Fruit fly (Drosophila melanogaster) whole organism, embryonic: Measurements from ENCODE around the gene CG10602.

Experiments
- Asciz ChIP-seq: fragments of 200-800 bp; sonication (Bioruptor generic); optimal IDR thresholded peaks from 2 replicates; lab custom pipeline; 2017; ENCODE audit warnings: missing biosample characterization, mild to moderate bottlenecking, missing genetic modification characterization, missing genetic modification reagents
- CG10654 ChIP-seq: fragments of 200-800 bp; sonication (Bioruptor generic); optimal IDR thresholded peaks from 2 replicates; lab custom pipeline; 2016; ENCODE audit warnings: missing biosample characterization, missing genetic modification characterization
- CG1233 ChIP-seq: fragments of 200-800 bp; sonication (Bioruptor generic); optimal IDR thresholded peaks from 4 replicates; lab custom pipeline; 2018; ENCODE audit warnings: missing biosample characterization, mild to moderate bottlenecking, missing genetic modification characterization
- CG15601 ChIP-seq: fragments of 200-800 bp; sonication (Bioruptor generic); optimal IDR thresholded peaks from 3 replicates; lab custom pipeline; 2019; ENCODE audit warnings: missing biosample characterization, mild to moderate bottlenecking, missing genetic modification characterization, moderate library complexity
- CG15696 ChIP-seq: fragments of 200-800 bp; sonication (Bioruptor generic); optimal IDR thresholded peaks from 2 replicates; lab custom pipeline; 2019; ENCODE audit warnings: missing biosample characterization, mild to moderate bottlenecking, missing genetic modification characterization, moderate library complexity
- CG1602 ChIP-seq: fragments of 200-800 bp; sonication (Bioruptor generic); optimal IDR thresholded peaks from 3 replicates; lab custom pipeline; 2016; ENCODE audit warnings: missing biosample characterization, missing genetic modification characterization
- CG17385 ChIP-seq: fragments of 200-800 bp; sonication (Bioruptor generic); optimal IDR thresholded peaks from 3 replicates; lab custom pipeline; 2018; ENCODE audit warnings: missing biosample characterization, mild to moderate bottlenecking, missing genetic modification characterization
- CG2678 ChIP-seq: fragments of 200-800 bp; sonication (Bioruptor generic); optimal IDR thresholded peaks from 3 replicates; lab custom pipeline; 2019; ENCODE audit warnings: missing biosample characterization, mild to moderate bottlenecking, missing genetic modification characterization, moderate library complexity
- CG2712 ChIP-seq: fragments of 200-800 bp; optimal IDR thresholded peaks from 3 replicates; lab custom pipeline; 2019; ENCODE audit warnings: missing biosample characterization, mild to moderate bottlenecking, missing genetic modification characterization, moderate library complexity
- CG2875 ChIP-seq: fragments of 200-800 bp; sonication (Bioruptor generic); optimal IDR thresholded peaks from 2 replicates; lab custom pipeline; 2017; ENCODE audit warnings: missing biosample characterization, mild to moderate bottlenecking, missing genetic modification characterization, missing genetic modification reagents
- CG30403 ChIP-seq: fragments of 200-800 bp; sonication (Bioruptor generic); optimal IDR thresholded peaks from 3 replicates; lab custom pipeline; 2016; ENCODE audit warnings: missing biosample characterization, missing genetic modification characterization
- CG31441 ChIP-seq: fragments of 200-800 bp; sonication (Bioruptor generic); IDR thresholded peaks from 2 replicates; pipeline ENCODE4 v1.3.6; 2022; ENCODE audit warnings: missing biosample characterization, missing genetic modification characterization
- CG4820 ChIP-seq: fragments of 200-800 bp; sonication (Bioruptor generic); optimal IDR thresholded peaks from 3 replicates; lab custom pipeline; 2016; ENCODE audit warnings: missing biosample characterization, missing genetic modification characterization
- CG6254 ChIP-seq: fragments of 200-800 bp; sonication (Bioruptor generic); optimal IDR thresholded peaks from 3 replicates; lab custom pipeline; 2017; ENCODE audit warnings: mild to moderate bottlenecking, missing biosample characterization, missing genetic modification reagents, missing genetic modification characterization
- CG6683 ChIP-seq: fragments of 200-800 bp; sonication (Bioruptor generic); optimal IDR thresholded peaks from 2 replicates; lab custom pipeline; 2017; ENCODE audit warnings: missing biosample characterization, mild to moderate bottlenecking, missing genetic modification characterization, missing genetic modification reagents
- CG6791 ChIP-seq: fragments of 200-800 bp; sonication (Bioruptor generic); IDR thresholded peaks from 3 replicates; pipeline ENCODE4 v1.3.6; 2022; ENCODE audit warnings: missing biosample characterization, missing genetic modification characterization; ENCODE audit not compliant: partially characterized antibody
- CoRest ChIP-seq: fragments of 200-800 bp; sonication (Bioruptor generic); optimal IDR thresholded peaks from 3 replicates; lab custom pipeline; 2018; ENCODE audit warnings: missing biosample characterization, mild to moderate bottlenecking, missing genetic modification characterization, moderate library complexity
- Dad ChIP-seq: fragments of 200-800 bp; sonication (Bioruptor generic); optimal IDR thresholded peaks from 3 replicates; lab custom pipeline; 2016; ENCODE audit warnings: missing biosample characterization, missing genetic modification characterization
- Dfd ChIP-seq, 2 experiments: fragments of >200 bp; optimal IDR thresholded peaks; 2 replicates each; lab custom pipeline; 2017; ENCODE audit warnings: missing biosample characterization in 2 of 2, missing genetic modification characterization in 2 of 2
- Dll ChIP-seq: fragments of 200-800 bp; sonication (Bioruptor generic); IDR thresholded peaks from 4 replicates; pipeline ENCODE4 v1.3.6; 2022; ENCODE audit warnings: missing biosample characterization, missing genetic modification characterization; ENCODE audit not compliant: partially characterized antibody
- Eip74EF ChIP-seq, 2 experiments: fragments of 200-800 bp in 1 of 2; fragments of >200 bp in 1 of 2; sonication (Bioruptor generic) in 1 of 2; optimal IDR thresholded peaks; 2 replicates each; lab custom pipeline; 2017 to 2019; ENCODE audit warnings: missing biosample characterization in 2 of 2, missing genetic modification characterization in 2 of 2, mild to moderate bottlenecking in 1 of 2, moderate library complexity in 1 of 2
- Hr78 ChIP-seq, 2 experiments: fragments of 200-800 bp in 1 of 2; fragments of >200 bp in 1 of 2; sonication (Bioruptor generic) in 1 of 2; optimal IDR thresholded peaks; 2 replicates each; lab custom pipeline; 2017 to 2019; ENCODE audit warnings: missing biosample characterization in 2 of 2, missing genetic modification characterization in 2 of 2, mild to moderate bottlenecking in 1 of 2, moderate library complexity in 1 of 2
- Nf-YB ChIP-seq: fragments of 200-800 bp; sonication (Bioruptor generic); optimal IDR thresholded peaks from 3 replicates; lab custom pipeline; 2019; ENCODE audit warnings: missing biosample characterization, mild to moderate bottlenecking, missing genetic modification characterization, moderate library complexity
- Pdp1 ChIP-seq, 2 experiments: fragments of 200-800 bp; sonication (Bioruptor generic); optimal IDR thresholded peaks; 3 replicates each; lab custom pipeline; 2016; ENCODE audit warnings: missing biosample characterization in 2 of 2, missing genetic modification characterization in 2 of 2, mild to moderate bottlenecking in 1 of 2, moderate library complexity in 1 of 2
- Usf ChIP-seq: fragments of 200-800 bp; sonication (Bioruptor generic); optimal IDR thresholded peaks from 2 replicates; lab custom pipeline; 2017; ENCODE audit warnings: missing genotype, missing biosample characterization, missing genetic modification characterization
- Vsx1 ChIP-seq: fragments of 200-800 bp; sonication (Bioruptor generic); optimal IDR thresholded peaks from 2 replicates; lab custom pipeline; 2017; ENCODE audit warnings: missing biosample characterization, mild to moderate bottlenecking, missing genetic modification characterization, missing genetic modification reagents
- az2 ChIP-seq: fragments of 200-800 bp; sonication (Bioruptor generic); optimal IDR thresholded peaks from 3 replicates; lab custom pipeline; 2016; ENCODE audit warnings: missing biosample characterization, missing genetic modification characterization
- bcd ChIP-seq: fragments of 200-800 bp; sonication (Bioruptor generic); optimal IDR thresholded peaks from 2 replicates; lab custom pipeline; 2017; ENCODE audit warnings: missing biosample characterization, mild to moderate bottlenecking, missing genetic modification characterization
- bsh ChIP-seq, 2 experiments: fragments of 200-800 bp; sonication (Bioruptor generic); optimal IDR thresholded peaks; 2 replicates each; lab custom pipeline; 2017 to 2018; ENCODE audit warnings: mild to moderate bottlenecking in 2 of 2, missing biosample characterization in 2 of 2, missing genetic modification characterization in 2 of 2, moderate library complexity in 1 of 2
- cad ChIP-seq: fragments of >200 bp; optimal IDR thresholded peaks from 2 replicates; lab custom pipeline; 2017; ENCODE audit warnings: missing biosample characterization, missing genetic modification characterization
- caup ChIP-seq: fragments of 200-800 bp; sonication (Bioruptor generic); optimal IDR thresholded peaks from 3 replicates; lab custom pipeline; 2017; ENCODE audit warnings: missing biosample characterization, mild to moderate bottlenecking, missing genetic modification characterization, moderate library complexity; ENCODE audit not compliant: severe bottlenecking
- fd102C ChIP-seq: fragments of 200-800 bp; sonication (Bioruptor generic); optimal IDR thresholded peaks from 2 replicates; lab custom pipeline; 2018; ENCODE audit warnings: missing biosample characterization, mild to moderate bottlenecking, missing genetic modification characterization, moderate library complexity
- fd3F ChIP-seq: fragments of 200-800 bp; sonication (Bioruptor generic); optimal IDR thresholded peaks from 2 replicates; lab custom pipeline; 2018; ENCODE audit warnings: missing biosample characterization, mild to moderate bottlenecking, missing genetic modification characterization, moderate library complexity
- gt ChIP-seq: fragments of 200-800 bp; sonication (Bioruptor generic); IDR thresholded peaks from 2 replicates; pipeline ENCODE4 v1.3.6; 2022; ENCODE audit warnings: missing biosample characterization, missing genetic modification characterization
- nerfin-1 ChIP-seq: fragments of 200-800 bp; sonication (Bioruptor generic); optimal IDR thresholded peaks from 3 replicates; lab custom pipeline; 2019; ENCODE audit warnings: missing biosample characterization, mild to moderate bottlenecking, missing genetic modification characterization, moderate library complexity
- nmo ChIP-seq: fragments of 200-800 bp; sonication (Bioruptor generic); optimal IDR thresholded peaks from 2 replicates; lab custom pipeline; 2018; ENCODE audit warnings: missing biosample characterization, mild to moderate bottlenecking, missing genetic modification characterization, moderate library complexity
- otp ChIP-seq: fragments of 200-800 bp; sonication (Bioruptor generic); IDR thresholded peaks from 3 replicates; pipeline ENCODE4, ENCODE4 v1.3.6; 2022; ENCODE audit warnings: missing biosample characterization, missing genetic modification characterization
- prd ChIP-seq, 3 experiments: fragments of >200 bp in 2 of 3; fragments of 200-800 bp in 1 of 3; sonication (Bioruptor generic) in 1 of 3; optimal IDR thresholded peaks in 2 of 3; IDR thresholded peaks in 1 of 3; 2 replicates in 2 of 3; 3 replicates in 1 of 3; pipeline versions ENCODE4 v1.3.6 to Lab custom; 2017 to 2022; ENCODE audit warnings: missing biosample characterization in 1 of 3, missing genetic modification characterization in 1 of 3
- scrt ChIP-seq: fragments of 200-800 bp; sonication (Bioruptor generic); optimal IDR thresholded peaks from 2 replicates; lab custom pipeline; 2018; ENCODE audit warnings: missing biosample characterization, mild to moderate bottlenecking, missing genetic modification characterization, moderate library complexity
- sd ChIP-seq: fragments of 200-800 bp; sonication (Bioruptor generic); optimal IDR thresholded peaks from 3 replicates; lab custom pipeline; 2018; ENCODE audit warnings: missing biosample characterization, mild to moderate bottlenecking, missing genetic modification characterization, moderate library complexity
- tin ChIP-seq: fragments of 200-800 bp; sonication (Bioruptor generic); optimal IDR thresholded peaks from 3 replicates; lab custom pipeline; 2016; ENCODE audit warnings: missing biosample characterization, missing genetic modification characterization
- tna ChIP-seq: fragments of 200-800 bp; sonication (Bioruptor generic); IDR thresholded peaks from 2 replicates; pipeline ENCODE4 v1.3.6; 2022; ENCODE audit warnings: missing biosample characterization, missing genetic modification characterization; ENCODE audit not compliant: partially characterized antibody
- tup ChIP-seq: fragments of 200-800 bp; sonication (Bioruptor generic); optimal IDR thresholded peaks from 2 replicates; lab custom pipeline; 2016; ENCODE audit warnings: missing biosample characterization, mild to moderate bottlenecking, missing genetic modification characterization, moderate library complexity
- unpg ChIP-seq: fragments of 200-800 bp; sonication (Bioruptor generic); optimal IDR thresholded peaks from 3 replicates; lab custom pipeline; 2018; ENCODE audit warnings: missing biosample characterization, mild to moderate bottlenecking, missing genetic modification characterization, moderate library complexity
- zen ChIP-seq: fragments of 200-800 bp; sonication (Bioruptor generic); optimal IDR thresholded peaks from 3 replicates; lab custom pipeline; 2018; ENCODE audit warnings: missing biosample characterization, mild to moderate bottlenecking, missing genetic modification characterization, moderate library complexity
- zf30C ChIP-seq: fragments of 200-800 bp; sonication (Bioruptor generic); optimal IDR thresholded peaks from 3 replicates; lab custom pipeline; 2018; ENCODE audit warnings: missing biosample characterization, mild to moderate bottlenecking, missing genetic modification characterization

The CG10602 gene

DNA sequence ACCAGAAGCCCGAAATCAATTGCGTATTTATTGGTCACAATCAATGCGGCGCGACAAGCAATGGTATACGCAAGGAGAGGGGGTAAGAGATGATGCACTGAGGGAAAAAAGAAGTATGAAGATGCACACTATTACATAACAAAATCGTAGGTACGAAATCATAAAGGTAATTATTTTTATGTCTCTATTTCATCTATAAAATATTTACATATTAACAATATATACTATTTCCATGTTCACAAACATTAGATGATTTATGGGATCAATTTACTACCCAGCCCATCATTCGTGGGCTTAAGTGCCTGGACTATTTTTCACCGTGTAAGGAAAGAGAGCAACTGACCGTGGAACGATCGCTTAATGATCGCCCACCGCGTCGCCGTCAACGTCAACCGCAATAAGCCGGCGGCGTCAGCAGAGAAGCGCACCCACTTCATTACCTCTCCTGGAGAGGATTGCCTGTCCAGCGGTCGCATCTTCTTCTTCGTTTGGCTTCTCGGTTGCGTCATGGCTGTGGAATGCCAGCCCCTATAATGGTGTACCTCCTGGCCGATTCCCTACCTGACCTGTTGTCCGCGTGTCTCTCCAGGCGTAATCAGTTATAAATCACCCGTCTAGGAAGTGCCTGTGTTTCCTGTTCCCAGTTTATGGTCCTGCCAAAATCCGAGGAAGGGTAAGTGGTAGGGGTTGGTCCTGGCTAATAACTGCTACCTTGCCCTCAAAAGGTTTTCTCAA is 36.1 kb upstream of the CG10602 start (continued):
- TF ChIP-seq nerfin-1 (tag; lab: Kevin White, UChicago) (peak; percentile 1), zf30C (GFP tag; lab: Kevin White, UChicago) (peak; percentile 82), CG4820 (GFP tag; lab: Kevin White, UChicago) (peak; percentile 19), az2 (peak; percentile 7), otp (GFP tag; lab: Robert Waterston, UW) (no peak), CG2712 (tag; lab: Kevin White, UChicago) (peak; percentile 68), nmo (GFP tag; lab: Kevin White, UChicago) (peak; percentile 45), CG6683 (no peak), CG1602 (GFP tag; lab: Kevin White, UChicago) (peak; percentile 2), fd102C (GFP tag; lab: Kevin White, UChicago) (peak; percentile 76), sd (tag; lab: Kevin White, UChicago) (no peak), CG10654 (no peak), bsh (GFP tag; optimal IDR thresholded peaks at IDR 0.05; lab: Kevin White, UChicago) (peak in 1 of 2 experiments; percentile 27), caup (GFP tag; lab: Kevin White, UChicago) (no peak), CG15601 (tag; lab: Kevin White, UChicago) (no peak), bcd (GFP tag; lab: Kevin White, UChicago) (no peak), gt (GFP tag; lab: Robert Waterston, UW) (no peak; the same call in 1 of the 2 replicates), Asciz (GFP tag; lab: Kevin White, UChicago) (no peak), tup (GFP tag; lab: Kevin White, UChicago) (peak; percentile 7), Dll (no peak), CG6791 (GFP tag; lab: Robert Waterston, UW) (no peak), Nf-YB (GFP tag; lab: Kevin White, UChicago) (no peak), CG6254 (GFP tag; lab: Kevin White, UChicago) (peak; percentile 6), Dad (no peak), CG31441 (GFP tag; lab: Robert Waterston, UW) (peak; percentile 54), CG30403 (GFP tag; lab: Kevin White, UChicago) (peak; percentile 7), Eip74EF (GFP tag; optimal IDR thresholded peaks at IDR 0.05; lab: Kevin White, UChicago) (no peak), CoRest (tag; lab: Kevin White, UChicago) (no peak), fd3F (GFP tag; lab: Kevin White, UChicago) (no peak), scrt (GFP tag; lab: Kevin White, UChicago) (no peak), CG2875 (GFP tag; lab: Kevin White, UChicago) (no peak), Usf (no peak), unpg (GFP tag; lab: Kevin White, UChicago) (peak; percentile 5), CG15696 (tag; lab: Kevin White, UChicago) (peak; percentile 82), cad (GFP tag; lab: Kevin White, UChicago) (peak; percentile 93), Vsx1 (GFP tag; lab: Kevin White, UChicago) (no peak), zen (tag; lab: Kevin White, UChicago) (peak; percentile 97), Dfd (GFP tag; optimal IDR thresholded peaks at IDR 0.05; lab: Kevin White, UChicago) (no peak), Hr78 (GFP tag; optimal IDR thresholded peaks at IDR 0.05; lab: Kevin White, UChicago) (no peak), Pdp1 (GFP tag; optimal IDR thresholded peaks at IDR 0.05; lab: Kevin White, UChicago) (peak in 1 of 2 experiments; percentile 57), prd (optimal IDR thresholded peaks at IDR 0.05; lab: Kevin White, UChicago) (no peak), prd (GFP tag; IDR thresholded peaks at IDR 0.05; lab: Robert Waterston, UW) (peak; percentile 73; the same call in 2 of the 3 replicates), CG2678 (tag; lab: Kevin White, UChicago) (peak; percentile 3), tna (no peak), tin (GFP tag; lab: Kevin White, UChicago) (peak; percentile 7), CG17385 (GFP tag; lab: Kevin White, UChicago) (peak; percentile 34), CG1233 (peak; percentile 26)
